Fruit fly (Drosophila melanogaster): ENCODE results near the gene emb.
A peak's percentile ranks its signal among the peaks of the same experiment; 100 is the strongest.

Gene emb

DNA sequence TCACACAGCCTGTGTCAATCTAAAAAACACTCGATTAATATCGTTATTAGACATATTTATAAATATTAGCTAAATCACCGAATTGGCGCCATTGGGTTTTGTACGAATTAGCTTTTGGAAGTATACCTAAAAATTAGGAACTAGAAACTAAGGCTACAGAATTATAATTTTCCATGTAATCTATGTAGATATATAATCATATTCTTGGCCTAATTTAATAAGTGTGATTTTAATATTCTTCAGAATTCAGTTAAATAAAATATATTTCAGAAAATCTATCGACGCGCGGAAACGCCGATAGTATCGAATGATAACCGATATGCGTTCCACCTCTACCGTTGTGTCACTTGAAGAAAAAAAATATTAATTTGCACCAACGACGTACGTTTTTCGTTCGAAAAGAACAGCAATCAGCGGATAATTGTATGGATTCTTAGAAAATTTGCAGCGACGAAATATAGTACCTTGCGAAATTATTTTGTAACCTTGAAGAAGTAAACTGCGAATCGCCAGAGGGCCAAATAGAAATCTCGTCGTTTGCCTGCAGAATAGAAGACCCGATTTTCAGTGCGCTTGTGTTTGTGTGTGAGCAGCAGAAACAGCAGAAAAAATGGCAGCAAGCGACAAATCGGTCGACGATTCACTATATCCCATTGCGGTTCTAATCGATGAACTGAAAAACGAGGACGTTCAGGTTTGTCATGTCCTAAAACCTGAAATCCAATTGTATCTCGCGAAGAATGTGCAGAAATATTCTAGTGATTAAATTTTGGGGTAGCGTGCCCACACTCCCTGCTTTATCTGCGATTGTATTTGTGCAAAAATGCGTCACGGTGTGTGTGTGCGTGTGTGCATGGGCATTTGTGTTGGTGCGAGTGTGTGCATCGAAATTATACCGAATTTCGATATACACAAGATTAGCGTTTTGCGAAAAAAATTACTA, 37.4 kb upstream of the emb start, which contains the start of gene Pp2A-29B (continued):
- peak; percentile 25 for TF ChIP-seq CG7839 (tag; optimal IDR thresholded peaks at IDR 0.05)
- TF ChIP-seq Dip2 (GFP tag; IDR thresholded peaks at IDR 0.05): no peak
- TF ChIP-seq Meics (GFP tag; optimal IDR thresholded peaks at IDR 0.05): no peak
- TF ChIP-seq Sin3A (optimal IDR thresholded peaks at IDR 0.05): peak; percentile 32
- no peak for TF ChIP-seq dm (GFP tag; optimal IDR thresholded peaks at IDR 0.05)
- no peak for TF ChIP-seq odd (GFP tag; optimal IDR thresholded peaks at IDR 0.05)
- TF ChIP-seq lola (GFP tag; optimal IDR thresholded peaks at IDR 0.05): peak in 1 of 3 experiments; percentile 32
- no peak for TF ChIP-seq CG14965 (GFP tag; optimal IDR thresholded peaks at IDR 0.05; ENCODE audit: borderline replicate concordance)
- TF ChIP-seq CG5953 (GFP tag; IDR thresholded peaks at IDR 0.05): no peak
- TF ChIP-seq run (tag; optimal IDR thresholded peaks at IDR 0.05): no peak
- TF ChIP-seq Scr (GFP tag; IDR thresholded peaks at IDR 0.05; ENCODE audit: partially characterized antibody): peak; percentile 99
- TF ChIP-seq CG6689 (GFP tag; IDR thresholded peaks at IDR 0.05): no peak
- TF ChIP-seq CG1792 (GFP tag; optimal IDR thresholded peaks at IDR 0.05): no peak
- TF ChIP-seq Pdp1 (GFP tag; optimal IDR thresholded peaks at IDR 0.05): peak in 1 of 2 experiments; percentile 74
- peak; percentile 93; the same call in 3 of the 4 replicates for TF ChIP-seq chinmo (GFP tag; IDR thresholded peaks at IDR 0.05; ENCODE audit: partially characterized antibody)
- TF ChIP-seq Dp (GFP tag; optimal IDR thresholded peaks at IDR 0.05): peak; percentile 80
- peak; percentile 53 for TF ChIP-seq CG17829 (tag; optimal IDR thresholded peaks at IDR 0.05)
- TF ChIP-seq danr (GFP tag; IDR thresholded peaks at IDR 0.05): no peak
- TF ChIP-seq CG9797 (GFP tag; optimal IDR thresholded peaks at IDR 0.05): peak; percentile 55
- TF ChIP-seq CG6765 (GFP tag; optimal IDR thresholded peaks at IDR 0.05): no peak
- 0 out of 2 replicates have a peak, but pooled peaks have one; percentile 30 for TF ChIP-seq sob (GFP tag; IDR thresholded peaks at IDR 0.05)
- peak in 1 of 2 experiments; percentile 17 for TF ChIP-seq dpn (GFP tag; optimal IDR thresholded peaks at IDR 0.05)
- TF ChIP-seq CG17385 (GFP tag; optimal IDR thresholded peaks at IDR 0.05): peak; percentile 6
- TF ChIP-seq Max (GFP tag; optimal IDR thresholded peaks at IDR 0.05): peak; percentile 23
- TF ChIP-seq CG9817 (tag; optimal IDR thresholded peaks at IDR 0.05): peak; percentile 17
- TF ChIP-seq Hand (GFP tag; optimal IDR thresholded peaks at IDR 0.05): peak; percentile 34
- peak; percentile 64 for TF ChIP-seq pzg (GFP tag; optimal IDR thresholded peaks at IDR 0.05)
- no peak for TF ChIP-seq Taf1 (GFP tag; IDR thresholded peaks at IDR 0.05)
- no peak for TF ChIP-seq Hr78 (GFP tag; optimal IDR thresholded peaks at IDR 0.05)
- peak; percentile 44 for TF ChIP-seq Lhr (GFP tag; optimal IDR thresholded peaks at IDR 0.05)
- peak; percentile 32 for TF ChIP-seq vfl (GFP tag; optimal IDR thresholded peaks at IDR 0.05)
- TF ChIP-seq CG11504 (tag; optimal IDR thresholded peaks at IDR 0.05): peak; percentile 56
- peak; percentile 99 for TF ChIP-seq HLH4C (GFP tag; IDR thresholded peaks at IDR 0.05; ENCODE audit: partially characterized antibody)
- peak; percentile 0 for TF ChIP-seq Atf3 (GFP tag; optimal IDR thresholded peaks at IDR 0.05)
- TF ChIP-seq D19A (tag; optimal IDR thresholded peaks at IDR 0.05): peak; percentile 19
- peak; percentile 0 for TF ChIP-seq tin (GFP tag; optimal IDR thresholded peaks at IDR 0.05)
- TF ChIP-seq Abd-B (GFP tag; optimal IDR thresholded peaks at IDR 0.05): peak; percentile 46
- no peak for TF ChIP-seq ac (GFP tag; optimal IDR thresholded peaks at IDR 0.05)
- TF ChIP-seq bcd (GFP tag; optimal IDR thresholded peaks at IDR 0.05): peak; percentile 20
- peak; percentile 100 for TF ChIP-seq Dll (GFP tag; IDR thresholded peaks at IDR 0.05; ENCODE audit: partially characterized antibody)
- TF ChIP-seq CG15011 (GFP tag; optimal IDR thresholded peaks at IDR 0.05): no peak
- TF ChIP-seq CG2199 (GFP tag; IDR thresholded peaks at IDR 0.05): no peak
- TF ChIP-seq PHDP (tag; optimal IDR thresholded peaks at IDR 0.05): no peak
- TF ChIP-seq repo (GFP tag; optimal IDR thresholded peaks at IDR 0.05): no peak
- TF ChIP-seq Oli (tag; optimal IDR thresholded peaks at IDR 0.05): no peak
- peak; percentile 89 for TF ChIP-seq abd-A (tag; optimal IDR thresholded peaks at IDR 0.05)
- TF ChIP-seq grau (tag; optimal IDR thresholded peaks at IDR 0.05): peak; percentile 45
